Fruit fly (Drosophila melanogaster): ENCODE results near the gene CaMKI.

dm6 chr4:501479-501993 is 56.2 kb downstream of the CaMKI start, which contains the start of gene zfh2:
- TF ChIP-seq Sin3A (optimal IDR thresholded peaks at IDR 0.05) (no peak), h (optimal IDR thresholded peaks at IDR 0.05) (no peak)

Measured in Kc167 (cell line).